Worm (Caenorhabditis elegans) whole organism, L1 larva: Measurements from ENCODE around the gene Y75B8A.33.

ENCODE experiments used
- C16A3.4 ChIP-seq: fragments of 150-350 bp; optimal IDR thresholded peaks from 2 replicates; lab custom pipeline; 2014; ENCODE audit warnings: missing biosample characterization, missing genetic modification characterization
- C34B4.2 ChIP-seq: sonication (generic microtip); optimal IDR thresholded peaks from 2 replicates; lab custom pipeline; 2017; ENCODE audit warnings: mild to moderate bottlenecking, missing genetic modification characterization, missing compliant biosample characterization
- F16B12.6 ChIP-seq: fragments of 150-350 bp; optimal IDR thresholded peaks from 2 replicates; lab custom pipeline; 2014; ENCODE audit warnings: missing biosample characterization, missing genetic modification characterization
- Y116A8C.19 ChIP-seq: sonication (generic microtip); optimal IDR thresholded peaks from 2 replicates; lab custom pipeline; 2016; ENCODE audit warnings: missing compliant biosample characterization, missing genetic modification characterization, borderline replicate concordance
- alr-1 ChIP-seq: fragments of 200-800 bp; sonication (Bioruptor generic); optimal IDR thresholded peaks from 2 replicates; lab custom pipeline; 2018; ENCODE audit warnings: borderline replicate concordance, mild to moderate bottlenecking, missing genetic modification characterization, missing compliant biosample characterization
- blmp-1 ChIP-seq: fragments of 150-350 bp; optimal IDR thresholded peaks from 2 replicates; lab custom pipeline; 2014; ENCODE audit warnings: missing biosample characterization, missing genetic modification characterization
- ceh-63 ChIP-seq: fragments of 200-800 bp; sonication (Bioruptor generic); optimal IDR thresholded peaks from 2 replicates; lab custom pipeline; 2018; ENCODE audit warnings: mild to moderate bottlenecking, missing genetic modification characterization, missing compliant biosample characterization
- ceh-90 ChIP-seq: sonication (generic microtip); optimal IDR thresholded peaks from 2 replicates; lab custom pipeline; 2016; ENCODE audit warnings: missing genetic modification characterization, missing compliant biosample characterization
- dsc-1 ChIP-seq: sonication (generic microtip); optimal IDR thresholded peaks from 2 replicates; lab custom pipeline; 2016; ENCODE audit warnings: mild to moderate bottlenecking, missing genetic modification characterization, missing compliant biosample characterization
- efl-1 ChIP-seq, 4 experiments: fragments of 150-350 bp; optimal IDR thresholded peaks in 3 of 4; peaks in 1 of 4; 1 replicate in 1 of 4; 2 replicates in 3 of 4; lab custom pipeline; 2014; ENCODE audit warnings: missing biosample characterization in 2 of 4, missing genetic modification characterization in 2 of 4, missing genetic modification reagents in 2 of 4
- efl-3 ChIP-seq: fragments of 200-800 bp; sonication (Bioruptor generic); optimal IDR thresholded peaks from 2 replicates; lab custom pipeline; 2018; ENCODE audit warnings: mild to moderate bottlenecking, missing genetic modification characterization, missing compliant biosample characterization
- egl-27 ChIP-seq, 2 experiments: fragments of 150-350 bp in 1 of 2; sonication (generic microtip); optimal IDR thresholded peaks; 3 replicates each; lab custom pipeline; 2017 to 2018; ENCODE audit warnings: missing biosample characterization in 2 of 2, missing genetic modification characterization in 2 of 2, missing genetic modification reagents in 2 of 2
- elt-2 ChIP-seq: sonication (generic microtip); optimal IDR thresholded peaks from 2 replicates; lab custom pipeline; 2016; ENCODE audit warnings: missing genetic modification characterization, mild to moderate bottlenecking, inconsistent platforms, missing compliant biosample characterization, missing genetic modification reagents
- ets-5 ChIP-seq: fragments of 200-800 bp; sonication (Bioruptor generic); IDR thresholded peaks from 2 replicates; pipeline ENCODE4 v1.3.6; 2022; ENCODE audit warnings: missing genetic modification characterization, missing compliant biosample characterization
- fkh-4 ChIP-seq: sonication (generic microtip); optimal IDR thresholded peaks from 2 replicates; lab custom pipeline; 2016; ENCODE audit warnings: missing compliant biosample characterization, missing genetic modification characterization, borderline replicate concordance
- fos-1 ChIP-seq: fragments of 150-350 bp; optimal IDR thresholded peaks from 2 replicates; lab custom pipeline; 2014; ENCODE audit warnings: missing biosample characterization, missing genetic modification characterization
- hlh-17 ChIP-seq: fragments of 200-800 bp; sonication (Bioruptor generic); optimal IDR thresholded peaks from 2 replicates; lab custom pipeline; 2018; ENCODE audit warnings: missing genetic modification characterization, mild to moderate bottlenecking, missing compliant biosample characterization, moderate library complexity, borderline replicate concordance
- hpl-2 ChIP-seq: fragments of 150-350 bp; optimal IDR thresholded peaks from 2 replicates; lab custom pipeline; 2014; ENCODE audit warnings: missing biosample characterization, missing genetic modification reagents, missing genetic modification characterization
- irx-1 ChIP-seq: sonication (generic microtip); optimal IDR thresholded peaks from 2 replicates; lab custom pipeline; 2016; ENCODE audit warnings: missing genetic modification characterization, missing compliant biosample characterization
- isw-1 ChIP-seq: fragments of 200-800 bp; sonication (Bioruptor generic); IDR thresholded peaks from 2 replicates; pipeline ENCODE4 v1.3.6; 2022; ENCODE audit warnings: missing genetic modification characterization, missing compliant biosample characterization
- jun-1 ChIP-seq: fragments of 150-350 bp; optimal IDR thresholded peaks from 2 replicates; lab custom pipeline; 2014; ENCODE audit warnings: missing biosample characterization, missing genetic modification reagents, missing genetic modification characterization
- lin-14 ChIP-seq: fragments of 200-800 bp; sonication (Bioruptor generic); optimal IDR thresholded peaks from 2 replicates; lab custom pipeline; 2018; ENCODE audit warnings: mild to moderate bottlenecking, missing genetic modification characterization, moderate library complexity, missing compliant biosample characterization
- lin-15B ChIP-seq: fragments of 150-350 bp; sonication (generic microtip); optimal IDR thresholded peaks from 3 replicates; lab custom pipeline; 2014; ENCODE audit warnings: missing biosample characterization, missing genetic modification characterization
- lir-3 ChIP-seq: sonication (generic microtip); optimal IDR thresholded peaks from 2 replicates; lab custom pipeline; 2016; ENCODE audit warnings: mild to moderate bottlenecking, missing genetic modification characterization, moderate library complexity, missing compliant biosample characterization; ENCODE audit not compliant: poor library complexity
- mab-9 ChIP-seq: fragments of 200-800 bp; sonication (Bioruptor generic); IDR thresholded peaks from 2 replicates; pipeline ENCODE4 v1.3.6; 2022; ENCODE audit warnings: missing genetic modification reagents, missing genetic modification characterization, missing compliant biosample characterization
- mdl-1 ChIP-seq, 2 experiments: fragments of 150-350 bp; optimal IDR thresholded peaks; 2 replicates each; lab custom pipeline; 2014 to 2017; ENCODE audit warnings: missing biosample characterization in 2 of 2, missing genetic modification characterization in 2 of 2, inconsistent platforms in 1 of 2
- mef-2 ChIP-seq: fragments of 150-350 bp; optimal IDR thresholded peaks from 2 replicates; lab custom pipeline; 2014; ENCODE audit warnings: missing biosample characterization, missing genetic modification characterization
- mep-1 ChIP-seq: fragments of 150-350 bp; optimal IDR thresholded peaks from 2 replicates; lab custom pipeline; 2014; ENCODE audit warnings: missing biosample characterization, missing genetic modification characterization
- nhr-19 ChIP-seq: fragments of 200-800 bp; sonication (Bioruptor generic); conservative IDR thresholded peaks from 2 replicates; pipeline ENCODE4 v1.3.6; 2022; ENCODE audit warnings: missing genetic modification characterization, missing compliant biosample characterization
- nhr-20 ChIP-seq: sonication (generic microtip); optimal IDR thresholded peaks from 2 replicates; lab custom pipeline; 2016; ENCODE audit warnings: mild to moderate bottlenecking, missing genetic modification characterization, missing compliant biosample characterization
- nhr-237 ChIP-seq: fragments of 150-350 bp; optimal IDR thresholded peaks from 2 replicates; lab custom pipeline; 2014; ENCODE audit warnings: missing biosample characterization, missing genetic modification characterization
- nhr-28 ChIP-seq: fragments of 150-350 bp; optimal IDR thresholded peaks from 2 replicates; lab custom pipeline; 2014; ENCODE audit warnings: missing biosample characterization, missing genetic modification characterization
- nhr-47 ChIP-seq: sonication (generic microtip); optimal IDR thresholded peaks from 2 replicates; lab custom pipeline; 2016; ENCODE audit warnings: mild to moderate bottlenecking, missing genetic modification characterization, moderate library complexity, missing compliant biosample characterization
- nhr-71 ChIP-seq: sonication (generic microtip); optimal IDR thresholded peaks from 2 replicates; lab custom pipeline; 2016; ENCODE audit warnings: mild to moderate bottlenecking, missing genetic modification characterization, moderate library complexity, missing compliant biosample characterization
- nhr-76 ChIP-seq: sonication (generic microtip); optimal IDR thresholded peaks from 2 replicates; lab custom pipeline; 2017; ENCODE audit warnings: missing biosample characterization, missing genetic modification characterization
- nhr-77 ChIP-seq: fragments of 150-350 bp; optimal IDR thresholded peaks from 2 replicates; lab custom pipeline; 2014; ENCODE audit warnings: missing biosample characterization, missing genetic modification characterization
- pax-3 ChIP-seq: fragments of 200-800 bp; sonication (Bioruptor generic); optimal IDR thresholded peaks from 2 replicates; lab custom pipeline; 2018; ENCODE audit warnings: mild to moderate bottlenecking, missing genetic modification characterization, moderate library complexity, missing compliant biosample characterization
- pqm-1 ChIP-seq: sonication (generic microtip); optimal IDR thresholded peaks from 3 replicates; lab custom pipeline; 2017; ENCODE audit warnings: missing biosample characterization, missing genetic modification characterization
- snpc-4 ChIP-seq: fragments of 150-350 bp; optimal IDR thresholded peaks from 2 replicates; lab custom pipeline; 2014; ENCODE audit warnings: missing biosample characterization, missing genetic modification characterization
- snu-23 ChIP-seq: sonication (generic microtip); optimal IDR thresholded peaks from 2 replicates; lab custom pipeline; 2016; ENCODE audit warnings: missing genetic modification characterization, missing compliant biosample characterization
- sptf-1 ChIP-seq: fragments of 150-350 bp; optimal IDR thresholded peaks from 2 replicates; lab custom pipeline; 2014; ENCODE audit warnings: missing biosample characterization, missing genetic modification characterization
- sup-37 ChIP-seq: fragments of 200-800 bp; sonication (Bioruptor generic); optimal IDR thresholded peaks from 2 replicates; lab custom pipeline; 2018; ENCODE audit warnings: mild to moderate bottlenecking, missing genetic modification characterization, missing compliant biosample characterization
- tlp-1 ChIP-seq: fragments of 150-350 bp; optimal IDR thresholded peaks from 2 replicates; lab custom pipeline; 2014; ENCODE audit warnings: missing biosample characterization, missing genetic modification characterization
- unc-130 ChIP-seq: fragments of 150-350 bp; optimal IDR thresholded peaks from 2 replicates; lab custom pipeline; 2017; ENCODE audit warnings: missing biosample characterization, missing genetic modification characterization, inconsistent platforms
- unc-30 ChIP-seq: sonication (generic microtip); optimal IDR thresholded peaks from 2 replicates; lab custom pipeline; 2017; ENCODE audit warnings: missing biosample characterization, missing genetic modification characterization
- unc-62 ChIP-seq: fragments of 150-350 bp; optimal IDR thresholded peaks from 2 replicates; lab custom pipeline; 2014; ENCODE audit warnings: missing biosample characterization, missing genetic modification reagents, missing genetic modification characterization
- unc-86 ChIP-seq: sonication (generic microtip); optimal IDR thresholded peaks from 2 replicates; lab custom pipeline; 2016; ENCODE audit warnings: missing genetic modification characterization, missing compliant biosample characterization
- unc-98 ChIP-seq: fragments of 200-800 bp; sonication (Bioruptor generic); IDR thresholded peaks from 2 replicates; pipeline ENCODE4 v1.3.6; 2022; ENCODE audit warnings: missing genetic modification characterization, missing compliant biosample characterization
- vab-15 ChIP-seq: sonication (generic microtip); optimal IDR thresholded peaks from 2 replicates; lab custom pipeline; 2017; ENCODE audit warnings: missing genotype, mild to moderate bottlenecking, missing genetic modification characterization, missing compliant biosample characterization
- zip-4 ChIP-seq: fragments of 200-800 bp; sonication (Bioruptor generic); optimal IDR thresholded peaks from 2 replicates; lab custom pipeline; 2018; ENCODE audit warnings: mild to moderate bottlenecking, missing genetic modification characterization, moderate library complexity, missing compliant biosample characterization
- ztf-11 ChIP-seq, 2 experiments: sonication (generic microtip); optimal IDR thresholded peaks; 2 replicates each; lab custom pipeline; 2016 to 2017; ENCODE audit warnings: missing genetic modification characterization in 2 of 2, missing biosample characterization in 1 of 2, missing compliant biosample characterization in 1 of 2
- ztf-4 ChIP-seq: fragments of 150-350 bp; optimal IDR thresholded peaks from 2 replicates; lab custom pipeline; 2014; ENCODE audit warnings: missing biosample characterization, missing genetic modification characterization

The Y75B8A.33 gene

DNA sequence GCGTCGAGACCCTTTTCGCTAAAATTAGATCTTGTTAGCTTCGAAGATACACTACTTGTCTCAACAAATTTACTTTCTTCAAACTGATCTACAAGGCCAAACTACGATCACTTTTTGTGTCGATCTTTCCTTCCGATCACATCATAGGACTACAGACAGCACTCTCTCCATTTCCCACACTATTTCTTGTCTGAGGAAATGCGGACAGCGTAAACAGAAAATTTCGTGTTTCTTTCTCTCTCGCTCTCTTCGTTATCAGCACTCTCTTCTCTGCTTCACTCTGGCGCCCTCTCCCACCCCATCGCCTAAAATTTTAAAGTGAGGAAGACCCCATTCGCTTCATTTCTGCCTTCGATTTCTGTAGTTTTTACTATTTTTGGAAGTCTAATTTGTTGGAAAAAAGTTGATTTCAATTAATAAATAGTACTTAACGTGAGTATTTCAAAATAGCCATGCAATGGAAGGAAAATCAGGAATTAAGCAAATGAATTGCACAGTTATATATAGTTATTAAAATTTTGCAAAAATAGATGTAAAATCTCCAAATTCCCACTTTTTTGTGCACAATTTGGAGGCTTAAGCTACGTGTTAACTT lies 31.7 kb downstream of the Y75B8A.33 start:
- TF ChIP-seq fkh-4 (tag; lab: Kevin White, UChicago) (no peak), nhr-28 (no peak), pax-3 (tag; lab: Kevin White, UChicago) (no peak), hpl-2 (GFP tag; lab: Kevin White, UChicago) (no peak), nhr-76 (tag; lab: Kevin White, UChicago) (no peak), jun-1 (peak; percentile 78), pqm-1 (tag; lab: Kevin White, UChicago) (no peak), dsc-1 (tag; lab: Kevin White, UChicago) (peak; percentile 16), unc-98 (no peak), nhr-20 (tag; lab: Kevin White, UChicago) (peak; percentile 92), hlh-17 (GFP tag; lab: Kevin White, UChicago) (no peak), alr-1 (tag; lab: Kevin White, UChicago) (no peak), snpc-4 (tag; lab: Kevin White, UChicago) (peak; percentile 48), isw-1 (GFP tag; lab: Robert Waterston, UW) (peak; percentile 19; the same call in 1 of the 2 replicates), nhr-77 (peak; percentile 73), irx-1 (tag; lab: Kevin White, UChicago) (peak; percentile 76), tlp-1 (tag; lab: Kevin White, UChicago) (no peak), C16A3.4 (peak; percentile 44), efl-3 (GFP tag; lab: Kevin White, UChicago) (no peak), fos-1 (peak; percentile 51), nhr-71 (tag; lab: Kevin White, UChicago) (peak; percentile 92), nhr-47 (peak; percentile 67), unc-130 (tag; lab: Kevin White, UChicago) (peak; percentile 73), sptf-1 (tag; lab: Kevin White, UChicago) (no peak), lin-15B (tag; lab: Kevin White, UChicago) (peak; percentile 9), mab-9 (GFP tag; lab: Robert Waterston, UW) (no peak), ceh-90 (tag; lab: Kevin White, UChicago) (no peak), vab-15 (tag; lab: Kevin White, UChicago) (no peak), blmp-1 (peak; percentile 88), efl-1 (optimal IDR thresholded peaks at IDR 0.05; lab: Kevin White, UChicago) (peak; percentile 76), efl-1 (GFP tag; optimal IDR thresholded peaks at IDR 0.05 in 1 of 2; lab: Kevin White, UChicago) (peak; percentile 59 to 94), mef-2 (no peak), mdl-1 (tag; optimal IDR thresholded peaks at IDR 0.05; lab: Kevin White, UChicago) (peak in 1 of 2 experiments; percentile 69), snu-23 (GFP tag; lab: Kevin White, UChicago) (peak; percentile 88), nhr-19 (GFP tag; lab: Robert Waterston, UW) (peak; percentile 59), ztf-4 (peak; percentile 44), F16B12.6 (tag; lab: Kevin White, UChicago) (peak; percentile 33), lir-3 (tag; lab: Kevin White, UChicago) (no peak), C34B4.2 (tag; lab: Kevin White, UChicago) (no peak), Y116A8C.19 (no peak), unc-62 (GFP tag; lab: Kevin White, UChicago) (no peak), mep-1 (tag; lab: Kevin White, UChicago) (peak; percentile 58), lin-14 (GFP tag; lab: Kevin White, UChicago) (peak; percentile 92), ztf-11 (tag; optimal IDR thresholded peaks at IDR 0.05; lab: Kevin White, UChicago) (no peak), elt-2 (tag; lab: Kevin White, UChicago) (no peak), ets-5 (GFP tag; lab: Robert Waterston, UW) (no peak), egl-27 (tag; optimal IDR thresholded peaks at IDR 0.05; lab: Kevin White, UChicago) (no peak), nhr-237 (tag; lab: Kevin White, UChicago) (peak; percentile 25), sup-37 (no peak), ceh-63 (GFP tag; lab: Kevin White, UChicago) (no peak), unc-30 (tag; lab: Kevin White, UChicago) (no peak), unc-86 (tag; lab: Kevin White, UChicago) (no peak), zip-4 (GFP tag; lab: Kevin White, UChicago) (no peak)
